Fruit fly (Drosophila melanogaster) whole organism, pupa: ENCODE data around the gene pip.

ENCODE experiments used
- CG13204 ChIP-seq: fragments of 200-800 bp; sonication (Bioruptor generic); optimal IDR thresholded peaks from 2 replicates; lab custom pipeline; 2018; ENCODE audit warnings: missing biosample characterization, mild to moderate bottlenecking, missing genetic modification characterization, moderate library complexity
- CG15710 ChIP-seq: fragments of 200-800 bp; sonication (Bioruptor generic); optimal IDR thresholded peaks from 2 replicates; lab custom pipeline; 2018; ENCODE audit warnings: missing biosample characterization, mild to moderate bottlenecking, missing genetic modification characterization, moderate library complexity
- CG32121 ChIP-seq: fragments of 200-800 bp; sonication (Bioruptor generic); IDR thresholded peaks from 2 replicates; pipeline ENCODE4 v1.3.6; 2022; ENCODE audit warnings: missing biosample characterization, missing genetic modification characterization
- CG34367 ChIP-seq: fragments of 200-800 bp; sonication (Bioruptor generic); optimal IDR thresholded peaks from 2 replicates; lab custom pipeline; 2018; ENCODE audit warnings: missing biosample characterization, mild to moderate bottlenecking, missing genetic modification characterization
- CG4496 ChIP-seq: fragments of 200-800 bp; sonication (Bioruptor generic); IDR thresholded peaks from 3 replicates; pipeline ENCODE4 v1.3.6; 2022; ENCODE audit warnings: missing biosample characterization, missing genetic modification characterization
- CG8301 ChIP-seq: fragments of 200-800 bp; sonication (Bioruptor generic); optimal IDR thresholded peaks from 2 replicates; lab custom pipeline; 2018; ENCODE audit warnings: missing biosample characterization, mild to moderate bottlenecking, missing genetic modification characterization
- D1 ChIP-seq: fragments of 200-800 bp; sonication (Bioruptor generic); optimal IDR thresholded peaks from 2 replicates; lab custom pipeline; 2018; ENCODE audit warnings: missing biosample characterization, mild to moderate bottlenecking, missing genetic modification characterization, moderate library complexity
- EcR ChIP-seq: fragments of 200-800 bp; sonication (Bioruptor generic); optimal IDR thresholded peaks from 3 replicates; lab custom pipeline; 2019; ENCODE audit warnings: missing biosample characterization, missing genetic modification characterization, mild to moderate bottlenecking, moderate library complexity, missing genetic modification reagents
- Ets98B ChIP-seq: fragments of 200-800 bp; sonication (Bioruptor generic); IDR thresholded peaks from 2 replicates; pipeline ENCODE4 v1.3.6; 2022; ENCODE audit warnings: missing biosample characterization, missing genetic modification characterization

DNA sequence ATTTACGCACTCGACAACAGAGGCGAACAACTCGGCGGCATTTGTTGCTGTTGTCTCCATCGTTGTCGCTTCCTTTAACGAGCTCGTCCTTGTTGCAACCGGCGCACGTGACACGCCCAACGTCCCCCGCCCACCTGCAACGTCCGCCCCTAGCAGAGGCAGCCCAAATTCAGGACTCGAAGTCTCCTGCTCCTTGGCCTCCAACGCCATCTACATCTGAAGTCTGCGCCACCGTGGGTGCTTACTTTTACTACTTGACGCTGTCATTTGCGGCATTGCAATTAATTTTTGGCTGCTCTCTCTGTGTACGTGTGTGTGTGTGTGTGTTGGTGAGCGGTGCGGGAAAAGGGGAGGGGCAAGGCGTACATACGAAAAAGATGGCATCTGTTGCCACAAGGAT lies 9.3 kb downstream of the pip start:
- no peak for TF ChIP-seq CG13204
- no peak for TF ChIP-seq CG15710 (tag; lab: Kevin White, UChicago)
- TF ChIP-seq CG32121 (GFP tag; lab: Robert Waterston, UW), result no peak
- TF ChIP-seq EcR (GFP tag; lab: Kevin White, UChicago), result no peak
- TF ChIP-seq CG4496 (GFP tag; lab: Robert Waterston, UW), result no peak
- no peak for TF ChIP-seq CG34367 (tag; lab: Kevin White, UChicago)
- no peak for TF ChIP-seq Ets98B (GFP tag; lab: Robert Waterston, UW)
- no peak for TF ChIP-seq D1 (tag; lab: Kevin White, UChicago)
- no peak for TF ChIP-seq CG8301
